Worm (Caenorhabditis elegans) whole organism, young adult: ENCODE data around the gene H29C22.1.

Experiments
- ama-1 ChIP-seq, 3 experiments: fragments of 150-350 bp in 1 of 3; sonication (generic microtip) in 2 of 3; optimal IDR thresholded peaks; 2 replicates each; lab custom pipeline; 2014 to 2018; ENCODE audit warnings: missing biosample characterization in 2 of 3, missing genetic modification characterization in 2 of 3, missing genetic modification reagents in 2 of 3
- aptf-3 ChIP-seq: fragments of 200-800 bp; sonication (Bioruptor generic); IDR thresholded peaks from 2 replicates; pipeline ENCODE4 v1.3.6; 2022; ENCODE audit warnings: missing genetic modification characterization, missing compliant biosample characterization
- gei-17 ChIP-seq: fragments of 200-800 bp; sonication (Bioruptor generic); optimal IDR thresholded peaks from 2 replicates; lab custom pipeline; 2018; ENCODE audit warnings: mild to moderate bottlenecking, missing genetic modification characterization, missing compliant biosample characterization
- him-1 ChIP-seq: sonication (generic microtip); optimal IDR thresholded peaks from 2 replicates; lab custom pipeline; 2016; ENCODE audit warnings: missing genotype, missing genetic modification reagents, missing genetic modification characterization, missing compliant biosample characterization
- hmg-20 ChIP-seq: fragments of 200-800 bp; sonication (Bioruptor generic); IDR thresholded peaks from 2 replicates; pipeline ENCODE4 v1.3.6; 2022; ENCODE audit warnings: missing genetic modification reagents, missing genetic modification characterization, missing compliant biosample characterization
- hsf-1 ChIP-seq: fragments of 200-800 bp; sonication (Bioruptor generic); IDR thresholded peaks from 2 replicates; pipeline ENCODE4 v1.3.6; 2022; ENCODE audit warnings: missing genetic modification reagents, missing genetic modification characterization, missing compliant biosample characterization
- nhr-27 ChIP-seq: fragments of 200-800 bp; sonication (Bioruptor generic); optimal IDR thresholded peaks from 2 replicates; lab custom pipeline; 2018; ENCODE audit warnings: mild to moderate bottlenecking, missing genetic modification characterization, moderate library complexity, missing compliant biosample characterization
- unc-62 ChIP-seq: fragments of 150-350 bp; optimal IDR thresholded peaks from 2 replicates; lab custom pipeline; 2014; ENCODE audit warnings: missing biosample characterization, missing genetic modification reagents, missing genetic modification characterization

DNA sequence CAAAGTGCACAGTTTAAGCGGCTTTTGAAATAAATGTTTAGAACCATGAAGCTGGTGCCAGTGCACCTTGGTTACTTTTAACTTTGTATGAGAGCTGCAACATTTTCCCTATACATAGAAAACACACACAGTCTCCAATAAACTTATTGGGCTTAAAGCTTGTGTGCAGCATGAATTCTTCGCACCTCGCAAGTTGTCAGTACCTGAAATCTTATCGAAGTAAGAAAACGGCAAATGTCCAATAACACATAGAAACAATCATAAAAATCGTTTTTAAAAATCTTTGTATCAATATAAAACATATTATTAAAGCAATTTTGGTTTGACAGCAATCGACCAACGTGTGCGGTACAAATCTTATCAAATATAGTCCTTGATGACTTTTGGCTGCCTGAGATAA, 42.8 kb downstream of the H29C22.1 start:
- TF ChIP-seq hmg-20 (GFP tag; lab: Robert Waterston, UW), result no peak
- no peak for TF ChIP-seq gei-17
- no peak for TF ChIP-seq hsf-1 (GFP tag; lab: Robert Waterston, UW)
- no peak for TF ChIP-seq ama-1 (optimal IDR thresholded peaks at IDR 0.05; lab: Kevin White, UChicago)
- TF ChIP-seq ama-1 (GFP tag; optimal IDR thresholded peaks at IDR 0.05; lab: Kevin White, UChicago), result no peak
- no peak for TF ChIP-seq nhr-27 (tag; lab: Kevin White, UChicago)
- TF ChIP-seq him-1 (tag; lab: Kevin White, UChicago), result no peak
- no peak for TF ChIP-seq unc-62 (GFP tag; lab: Kevin White, UChicago)
- TF ChIP-seq aptf-3, result no peak
